Worm (Caenorhabditis elegans): Measurements from ENCODE around the gene unc-83.

unc-83 gene

ce11 chrV:6488849-6489248, 24.0 kb downstream of the unc-83 start, which contains the start of gene lec-10 (continued):
- TF ChIP-seq php-3 (GFP tag; IDR thresholded peaks at IDR 0.05): 0 out of 2 replicates have a peak, but pooled peaks have one; percentile 11
- peak; percentile 80 for TF ChIP-seq nhr-28 (tag; optimal IDR thresholded peaks at IDR 0.05)
- TF ChIP-seq dmd-6 (GFP tag; IDR thresholded peaks at IDR 0.05): peak; percentile 84

- TF ChIP-seq daf-16 (GFP tag; optimal IDR thresholded peaks at IDR 0.05) (no peak), daf-16 (tag; optimal IDR thresholded peaks at IDR 0.05) (peak; percentile 59), dve-1 (tag; optimal IDR thresholded peaks at IDR 0.05; ENCODE audit: insufficient read depth) (peak; percentile 12), nhr-10 (tag; optimal IDR thresholded peaks at IDR 0.05) (no peak), rbr-2 (tag; optimal IDR thresholded peaks at IDR 0.05) (no peak), aha-1 (tag) (no peak), dmd-6 (GFP tag; IDR thresholded peaks at IDR 0.05) (peak; percentile 62), daf-12 (tag; optimal IDR thresholded peaks at IDR 0.05) (no peak), hif-1 (tag; optimal IDR thresholded peaks at IDR 0.05) (no peak), zfp-2 (tag; optimal IDR thresholded peaks at IDR 0.05) (no peak), spr-1 (tag; optimal IDR thresholded peaks at IDR 0.05) (no peak), jun-1 (tag; optimal IDR thresholded peaks at IDR 0.05) (no peak), ces-1 (GFP tag; optimal IDR thresholded peaks at IDR 0.05) (no peak), dmd-9 (GFP tag; IDR thresholded peaks at IDR 0.05) (no peak), R02D3.7 (tag; optimal IDR thresholded peaks at IDR 0.05) (no peak), lin-1 (GFP tag; IDR thresholded peaks at IDR 0.05) (no peak), hlh-30 (tag; optimal IDR thresholded peaks at IDR 0.05; ENCODE audit: insufficient read depth) (peak; percentile 48), hlh-11 (tag; optimal IDR thresholded peaks at IDR 0.05) (peak; percentile 58), pqm-1 (tag; optimal IDR thresholded peaks at IDR 0.05) (peak; percentile 13), nhr-28 (tag; optimal IDR thresholded peaks at IDR 0.05) (peak; percentile 34), nhr-237 (tag; optimal IDR thresholded peaks at IDR 0.05) (no peak), nhr-41 (GFP tag; IDR thresholded peaks at IDR 0.05) (no peak), ama-1 (optimal IDR thresholded peaks at IDR 0.05) (no peak), ztf-11 (tag; optimal IDR thresholded peaks at IDR 0.05) (no peak), unc-62 (GFP tag; optimal IDR thresholded peaks at IDR 0.05 in 1 of 2) (peak in 1 of 2 experiments; percentile 96), unc-62 (tag; optimal IDR thresholded peaks at IDR 0.05) (no peak), mdl-1 (tag; optimal IDR thresholded peaks at IDR 0.05) (peak in 1 of 2 experiments; percentile 8), duxl-1 (tag; optimal IDR thresholded peaks at IDR 0.05; ENCODE audit: poor library complexity) (no peak)
Observed at ce11 chrV:6492497-6492896, 27.6 kb downstream of the unc-83 start.

ce11 chrV:6493821-6494220, 29.0 kb downstream of the unc-83 start, which contains the start of gene cpt-6:
TSS of gene cpt-6 (minus strand) at chrV:6493921.
- TF ChIP-seq ceh-44 (GFP tag; IDR thresholded peaks at IDR 0.05): no peak
- no peak for TF ChIP-seq tra-1 (GFP tag; IDR thresholded peaks at IDR 0.05)
- no peak for TF ChIP-seq lin-39 (tag; optimal IDR thresholded peaks at IDR 0.05)
- no peak for TF ChIP-seq nhr-102 (tag; optimal IDR thresholded peaks at IDR 0.05)
- TF ChIP-seq madf-5 (GFP tag; IDR thresholded peaks at IDR 0.05): no peak
- TF ChIP-seq D1046.2 (GFP tag; IDR thresholded peaks at IDR 0.05): no peak
- TF ChIP-seq R02D3.7 (tag; optimal IDR thresholded peaks at IDR 0.05): no peak
- no peak for TF ChIP-seq ztf-11 (tag; optimal IDR thresholded peaks at IDR 0.05)
- no peak for TF ChIP-seq snpc-1.2 (GFP tag; IDR thresholded peaks at IDR 0.05)
- TF ChIP-seq nhr-111 (GFP tag; optimal IDR thresholded peaks at IDR 0.05): no peak
- no peak for TF ChIP-seq mdl-1 (tag; optimal IDR thresholded peaks at IDR 0.05)
- no peak for TF ChIP-seq dmd-9 (GFP tag; IDR thresholded peaks at IDR 0.05)
- no peak for TF ChIP-seq zip-2 (tag; optimal IDR thresholded peaks at IDR 0.05)
- TF ChIP-seq pqm-1 (tag; optimal IDR thresholded peaks at IDR 0.05): no peak
- TF ChIP-seq attf-4 (tag; optimal IDR thresholded peaks at IDR 0.05): no peak
- no peak for TF ChIP-seq daf-12 (tag; optimal IDR thresholded peaks at IDR 0.05)
- no peak for TF ChIP-seq lin-13 (GFP tag; optimal IDR thresholded peaks at IDR 0.05)
- no peak for TF ChIP-seq ztf-7 (tag; optimal IDR thresholded peaks at IDR 0.05)
